Fruit fly (Drosophila melanogaster) whole organism, embryonic: ENCODE results near the gene CG17097.

Experiments used
- Ada2b ChIP-seq: fragments of 200-800 bp; sonication (Bioruptor generic); IDR thresholded peaks from 2 replicates; pipeline ENCODE4 v1.3.6; 2022; ENCODE audit warnings: missing biosample characterization, missing genetic modification characterization
- C15 ChIP-seq: fragments of 200-800 bp; sonication (Bioruptor generic); IDR thresholded peaks from 3 replicates; pipeline ENCODE4 v1.3.6; 2022; ENCODE audit warnings: missing biosample characterization, missing genetic modification characterization
- CG10274 ChIP-seq: fragments of 200-800 bp; sonication (Bioruptor generic); optimal IDR thresholded peaks from 3 replicates; lab custom pipeline; 2017; ENCODE audit warnings: missing biosample characterization, mild to moderate bottlenecking, missing genetic modification characterization
- CG11504 ChIP-seq: fragments of 200-800 bp; sonication (Bioruptor generic); optimal IDR thresholded peaks from 3 replicates; lab custom pipeline; 2019; ENCODE audit warnings: missing biosample characterization, mild to moderate bottlenecking, missing genetic modification characterization, moderate library complexity
- CG11696 ChIP-seq: fragments of 200-800 bp; sonication (Bioruptor generic); IDR thresholded peaks from 2 replicates; pipeline ENCODE4 v1.3.6; 2022; ENCODE audit warnings: missing biosample characterization, missing genetic modification characterization
- CG12236 ChIP-seq: fragments of 200-800 bp; sonication (Bioruptor generic); optimal IDR thresholded peaks from 2 replicates; lab custom pipeline; 2016; ENCODE audit warnings: missing biosample characterization, missing genetic modification characterization
- CG12299 ChIP-seq: fragments of 200-800 bp; sonication (Bioruptor generic); optimal IDR thresholded peaks from 2 replicates; lab custom pipeline; 2018; ENCODE audit warnings: missing biosample characterization, mild to moderate bottlenecking, missing genetic modification characterization
- CG12391 ChIP-seq: fragments of 200-800 bp; sonication (Bioruptor generic); optimal IDR thresholded peaks from 3 replicates; lab custom pipeline; 2018; ENCODE audit warnings: missing biosample characterization, mild to moderate bottlenecking, missing genetic modification characterization, moderate library complexity
- CG12659 ChIP-seq: fragments of 200-800 bp; sonication (Bioruptor generic); optimal IDR thresholded peaks from 3 replicates; lab custom pipeline; 2017; ENCODE audit warnings: mild to moderate bottlenecking, missing biosample characterization, missing genetic modification reagents, missing genetic modification characterization
- CG12744 ChIP-seq: fragments of 200-800 bp; sonication (Bioruptor generic); optimal IDR thresholded peaks from 2 replicates; lab custom pipeline; 2016; ENCODE audit warnings: missing biosample characterization, missing genetic modification characterization
- CG15601 ChIP-seq: fragments of 200-800 bp; sonication (Bioruptor generic); optimal IDR thresholded peaks from 3 replicates; lab custom pipeline; 2019; ENCODE audit warnings: missing biosample characterization, mild to moderate bottlenecking, missing genetic modification characterization, moderate library complexity
- CG15696 ChIP-seq: fragments of 200-800 bp; sonication (Bioruptor generic); optimal IDR thresholded peaks from 2 replicates; lab custom pipeline; 2019; ENCODE audit warnings: missing biosample characterization, mild to moderate bottlenecking, missing genetic modification characterization, moderate library complexity
- CG1792 ChIP-seq: fragments of 200-800 bp; sonication (Bioruptor generic); optimal IDR thresholded peaks from 2 replicates; lab custom pipeline; 2016; ENCODE audit warnings: missing biosample characterization, missing genetic modification characterization
- CG18262 ChIP-seq: fragments of 200-800 bp; optimal IDR thresholded peaks from 3 replicates; lab custom pipeline; 2019; ENCODE audit warnings: missing biosample characterization, mild to moderate bottlenecking, missing genetic modification characterization, moderate library complexity
- CG18599 ChIP-seq: fragments of 200-800 bp; sonication (Bioruptor generic); optimal IDR thresholded peaks from 3 replicates; lab custom pipeline; 2017; ENCODE audit warnings: missing biosample characterization, missing genetic modification characterization, mild to moderate bottlenecking, moderate library complexity, missing genetic modification reagents
- CG30431 ChIP-seq: fragments of 200-800 bp; sonication (Bioruptor generic); optimal IDR thresholded peaks from 2 replicates; lab custom pipeline; 2017; ENCODE audit warnings: missing biosample characterization, missing genetic modification characterization
- CG31365 ChIP-seq: fragments of 200-800 bp; sonication (Bioruptor generic); optimal IDR thresholded peaks from 2 replicates; lab custom pipeline; 2018; ENCODE audit warnings: missing biosample characterization, mild to moderate bottlenecking, missing genetic modification characterization
- CG31441 ChIP-seq: fragments of 200-800 bp; sonication (Bioruptor generic); IDR thresholded peaks from 2 replicates; pipeline ENCODE4 v1.3.6; 2022; ENCODE audit warnings: missing biosample characterization, missing genetic modification characterization
- CG32767 ChIP-seq: fragments of 200-800 bp; sonication (Bioruptor generic); IDR thresholded peaks from 2 replicates; pipeline ENCODE4 v1.3.6; 2022; ENCODE audit warnings: missing biosample characterization, missing genetic modification characterization
- CG3281 ChIP-seq: fragments of 200-800 bp; sonication (Bioruptor generic); optimal IDR thresholded peaks from 3 replicates; lab custom pipeline; 2017; ENCODE audit warnings: missing biosample characterization, mild to moderate bottlenecking, missing genetic modification characterization
- CG34376 ChIP-seq: fragments of 200-800 bp; sonication (Bioruptor generic); optimal IDR thresholded peaks from 2 replicates; lab custom pipeline; 2018; ENCODE audit warnings: missing biosample characterization, mild to moderate bottlenecking, missing genetic modification characterization
- CG4707 ChIP-seq: fragments of 200-800 bp; sonication (Bioruptor generic); optimal IDR thresholded peaks from 2 replicates; lab custom pipeline; 2018; ENCODE audit warnings: missing biosample characterization, mild to moderate bottlenecking, missing genetic modification characterization, moderate library complexity
- CG5180 ChIP-seq: fragments of 200-800 bp; sonication (Bioruptor generic); optimal IDR thresholded peaks from 3 replicates; lab custom pipeline; 2017; ENCODE audit warnings: missing biosample characterization, missing genetic modification characterization, mild to moderate bottlenecking, moderate library complexity, missing genetic modification reagents
- CG5245 ChIP-seq: fragments of 200-800 bp; sonication (Bioruptor generic); optimal IDR thresholded peaks from 3 replicates; lab custom pipeline; 2016; ENCODE audit warnings: missing biosample characterization, missing genetic modification characterization
- CG6765 ChIP-seq: fragments of 200-800 bp; sonication (Bioruptor generic); optimal IDR thresholded peaks from 3 replicates; lab custom pipeline; 2017; ENCODE audit warnings: missing biosample characterization, mild to moderate bottlenecking, missing genetic modification characterization
- CG7271 ChIP-seq: fragments of 200-800 bp; sonication (Bioruptor generic); optimal IDR thresholded peaks from 2 replicates; lab custom pipeline; 2018; ENCODE audit warnings: missing biosample characterization, mild to moderate bottlenecking, missing genetic modification characterization, moderate library complexity
- CG7556 ChIP-seq: fragments of 200-800 bp; sonication (Bioruptor generic); optimal IDR thresholded peaks from 2 replicates; lab custom pipeline; 2017; ENCODE audit warnings: missing biosample characterization, mild to moderate bottlenecking, missing genetic modification characterization
- CG8388 ChIP-seq: fragments of 200-800 bp; sonication (Bioruptor generic); optimal IDR thresholded peaks from 2 replicates; lab custom pipeline; 2019; ENCODE audit warnings: missing biosample characterization, mild to moderate bottlenecking, missing genetic modification characterization, moderate library complexity
- CG8765 ChIP-seq: fragments of 200-800 bp; sonication (Bioruptor generic); IDR thresholded peaks from 2 replicates; pipeline ENCODE4 v1.3.6; 2022; ENCODE audit warnings: missing biosample characterization, missing genetic modification characterization
- CG9437 ChIP-seq: fragments of 200-800 bp; sonication (Bioruptor generic); optimal IDR thresholded peaks from 2 replicates; lab custom pipeline; 2018; ENCODE audit warnings: missing biosample characterization, mild to moderate bottlenecking, missing genetic modification characterization
- Dbx ChIP-seq: fragments of 200-800 bp; sonication (Bioruptor generic); IDR thresholded peaks from 3 replicates; pipeline ENCODE4 v1.3.6; 2022; ENCODE audit warnings: missing biosample characterization, missing genetic modification characterization
- Dip3 ChIP-seq: fragments of 200-800 bp; sonication (Bioruptor generic); optimal IDR thresholded peaks from 3 replicates; lab custom pipeline; 2016; ENCODE audit warnings: missing biosample characterization, missing genetic modification characterization
- HHEX ChIP-seq: fragments of 200-800 bp; sonication (Bioruptor generic); optimal IDR thresholded peaks from 3 replicates; lab custom pipeline; 2017; ENCODE audit warnings: missing biosample characterization, mild to moderate bottlenecking, missing genetic modification characterization, missing genetic modification reagents
- Hand ChIP-seq: fragments of 200-800 bp; sonication (Bioruptor generic); optimal IDR thresholded peaks from 2 replicates; lab custom pipeline; 2017; ENCODE audit warnings: mild to moderate bottlenecking, missing biosample characterization, missing genetic modification reagents, missing genetic modification characterization
- HmgD ChIP-seq: fragments of 200-800 bp; sonication (Bioruptor generic); optimal IDR thresholded peaks from 3 replicates; lab custom pipeline; 2016; ENCODE audit warnings: missing biosample characterization, missing genetic modification characterization
- Nf-YB ChIP-seq: fragments of 200-800 bp; sonication (Bioruptor generic); optimal IDR thresholded peaks from 3 replicates; lab custom pipeline; 2019; ENCODE audit warnings: missing biosample characterization, mild to moderate bottlenecking, missing genetic modification characterization, moderate library complexity
- Sox100B ChIP-seq: fragments of 200-800 bp; sonication (Bioruptor generic); optimal IDR thresholded peaks from 3 replicates; lab custom pipeline; 2018; ENCODE audit warnings: missing biosample characterization, mild to moderate bottlenecking, missing genetic modification characterization
- Spps ChIP-seq: fragments of 200-800 bp; sonication (Bioruptor generic); optimal IDR thresholded peaks from 2 replicates; lab custom pipeline; 2018; ENCODE audit warnings: missing biosample characterization, mild to moderate bottlenecking, missing genetic modification characterization
- YL-1 ChIP-seq: fragments of 200-800 bp; sonication (Bioruptor generic); optimal IDR thresholded peaks from 3 replicates; lab custom pipeline; 2017; ENCODE audit warnings: missing biosample characterization, mild to moderate bottlenecking, missing genetic modification characterization
- amos ChIP-seq: fragments of 200-800 bp; sonication (Bioruptor generic); IDR thresholded peaks from 2 replicates; pipeline ENCODE4 v1.3.6; 2022; ENCODE audit warnings: missing biosample characterization, missing genetic modification characterization; ENCODE audit not compliant: partially characterized antibody
- ara ChIP-seq: fragments of 200-800 bp; sonication (Bioruptor generic); IDR thresholded peaks from 2 replicates; pipeline ENCODE4 v1.3.6; 2022; ENCODE audit warnings: missing biosample characterization, missing genetic modification characterization
- dmrt11E ChIP-seq: fragments of 200-800 bp; sonication (Bioruptor generic); optimal IDR thresholded peaks from 3 replicates; lab custom pipeline; 2018; ENCODE audit warnings: missing biosample characterization, mild to moderate bottlenecking, missing genetic modification characterization, moderate library complexity
- ems ChIP-seq: fragments of 200-800 bp; sonication (Bioruptor generic); optimal IDR thresholded peaks from 3 replicates; lab custom pipeline; 2016; ENCODE audit warnings: missing biosample characterization, missing genetic modification characterization
- gem ChIP-seq: fragments of 200-800 bp; sonication (Bioruptor generic); optimal IDR thresholded peaks from 2 replicates; lab custom pipeline; 2019; ENCODE audit warnings: missing biosample characterization, mild to moderate bottlenecking, missing genetic modification characterization, moderate library complexity
- kah ChIP-seq: fragments of 200-800 bp; sonication (Bioruptor generic); optimal IDR thresholded peaks from 2 replicates; lab custom pipeline; 2018; ENCODE audit warnings: missing biosample characterization, mild to moderate bottlenecking, missing genetic modification characterization
- nom ChIP-seq: fragments of 200-800 bp; sonication (Bioruptor generic); optimal IDR thresholded peaks from 2 replicates; lab custom pipeline; 2017; ENCODE audit warnings: missing biosample characterization, missing genetic modification characterization, mild to moderate bottlenecking, moderate library complexity, missing genetic modification reagents
- pb ChIP-seq: fragments of 200-800 bp; sonication (Bioruptor generic); optimal IDR thresholded peaks from 3 replicates; lab custom pipeline; 2016; ENCODE audit warnings: missing biosample characterization, missing genetic modification characterization
- repo ChIP-seq: fragments of 200-800 bp; sonication (Bioruptor generic); optimal IDR thresholded peaks from 2 replicates; lab custom pipeline; 2016; ENCODE audit warnings: missing biosample characterization, missing genetic modification characterization
- slou ChIP-seq: fragments of 200-800 bp; sonication (Bioruptor generic); optimal IDR thresholded peaks from 3 replicates; lab custom pipeline; 2016; ENCODE audit warnings: missing biosample characterization, missing genetic modification characterization

CG17097 gene

DNA sequence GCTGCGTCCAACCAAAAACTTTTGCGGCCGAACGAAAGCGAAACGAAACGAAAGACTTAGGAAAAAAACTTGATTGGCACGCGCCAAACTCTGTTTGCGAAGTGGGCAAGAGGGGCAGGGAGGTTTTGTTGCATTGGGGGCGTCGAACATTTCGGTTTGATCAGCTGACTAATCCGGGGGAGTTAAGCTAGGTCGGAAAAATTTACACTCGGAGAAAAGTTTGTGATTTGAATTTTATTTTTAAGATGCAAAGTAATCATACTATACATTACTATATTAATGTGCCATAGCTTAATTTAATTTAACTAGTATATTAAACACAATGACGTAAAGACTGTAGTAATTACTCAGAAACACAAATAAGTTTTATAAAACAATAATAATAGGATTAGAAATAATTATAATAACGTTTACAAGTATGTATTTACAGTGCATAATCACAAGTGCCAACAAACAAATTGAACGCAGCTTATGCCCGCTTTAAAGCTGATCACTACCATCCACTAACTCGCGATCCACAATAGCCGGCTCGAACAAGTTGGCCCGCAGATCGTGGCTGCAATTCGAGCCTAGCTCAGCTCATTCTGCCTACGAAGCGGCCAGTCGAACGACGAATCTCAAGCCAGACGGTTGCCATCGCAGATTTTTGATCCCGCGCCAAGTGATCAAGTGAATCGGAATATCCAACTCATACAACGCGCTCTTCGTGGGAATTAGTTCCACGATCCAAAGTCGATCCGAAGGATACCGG is 15.4 kb downstream of the CG17097 start, which contains the start of gene CG31871 (continued):
- TF ChIP-seq CG7556 (GFP tag; lab: Kevin White, UChicago) (peak; percentile 81), Nf-YB (GFP tag; lab: Kevin White, UChicago) (peak; percentile 64), YL-1 (GFP tag; lab: Kevin White, UChicago) (no peak), CG12236 (GFP tag; lab: Kevin White, UChicago) (no peak), CG8765 (GFP tag; lab: Robert Waterston, UW) (no peak), CG12391 (peak; percentile 83), nom (GFP tag; lab: Kevin White, UChicago) (no peak), Dip3 (GFP tag; lab: Kevin White, UChicago) (no peak), gem (tag; lab: Kevin White, UChicago) (peak; percentile 92), CG1792 (GFP tag; lab: Kevin White, UChicago) (no peak), repo (GFP tag; lab: Kevin White, UChicago) (no peak), amos (no peak), CG31441 (GFP tag; lab: Robert Waterston, UW) (peak; percentile 90), CG3281 (peak; percentile 56), slou (GFP tag; lab: Kevin White, UChicago) (no peak), CG11696 (GFP tag; lab: Robert Waterston, UW) (no peak), CG4707 (no peak), CG18599 (GFP tag; lab: Kevin White, UChicago) (peak; percentile 64), CG5180 (GFP tag; lab: Kevin White, UChicago) (peak; percentile 98), CG15601 (tag; lab: Kevin White, UChicago) (peak; percentile 79), Dbx (peak; percentile 55; the same call in 1 of the 3 replicates), CG5245 (no peak), ara (peak; percentile 34; the same call in 1 of the 2 replicates), HHEX (peak; percentile 71), CG18262 (tag; lab: Kevin White, UChicago) (peak; percentile 86), Sox100B (peak; percentile 84), CG10274 (GFP tag; lab: Kevin White, UChicago) (no peak), CG12659 (peak; percentile 71), ems (no peak), CG34376 (GFP tag; lab: Kevin White, UChicago) (no peak), CG30431 (no peak), HmgD (no peak), Ada2b (peak; percentile 42), CG32767 (GFP tag; lab: Robert Waterston, UW) (peak; percentile 58; the same call in 1 of the 2 replicates), CG12744 (no peak), CG11504 (tag; lab: Kevin White, UChicago) (peak; percentile 90), CG15696 (tag; lab: Kevin White, UChicago) (peak; percentile 16), CG9437 (GFP tag; lab: Kevin White, UChicago) (peak; percentile 65), CG6765 (GFP tag; lab: Kevin White, UChicago) (peak; percentile 14), Spps (tag; lab: Kevin White, UChicago) (peak; percentile 36), CG7271 (tag; lab: Kevin White, UChicago) (no peak), Hand (GFP tag; lab: Kevin White, UChicago) (no peak), CG31365 (tag; lab: Kevin White, UChicago) (no peak), CG8388 (GFP tag; lab: Kevin White, UChicago) (peak; percentile 75), kah (GFP tag; lab: Kevin White, UChicago) (peak; percentile 9), CG12299 (tag; lab: Kevin White, UChicago) (peak; percentile 48), pb (no peak), C15 (no peak), dmrt11E (tag; lab: Kevin White, UChicago) (peak; percentile 71)
